Worm (Caenorhabditis elegans): ENCODE results near the gene tbc-9.

ce11 chrIV:13460876-13461275, 41.8 kb downstream of the tbc-9 start, which contains the start of gene Y38H8A.12:
- TF ChIP-seq ahr-1 (tag; optimal IDR thresholded peaks at IDR 0.05) (no peak), fax-1 (tag; optimal IDR thresholded peaks at IDR 0.05) (no peak), C38D4.7 (GFP tag; optimal IDR thresholded peaks at IDR 0.05) (no peak), odd-2 (tag; optimal IDR thresholded peaks at IDR 0.05) (no peak), nhr-11 (tag; optimal IDR thresholded peaks at IDR 0.05) (no peak), pax-1 (tag; optimal IDR thresholded peaks at IDR 0.05) (no peak), hlh-15 (tag; optimal IDR thresholded peaks at IDR 0.05) (no peak), F13H6.1 (tag; optimal IDR thresholded peaks at IDR 0.05) (no peak), ama-1 (optimal IDR thresholded peaks at IDR 0.05) (no peak)
